Fruit fly (Drosophila melanogaster) Kc167 (cell line): ENCODE data around the gene CG9839.

Experiments
- Sin3A ChIP-seq: fragments of >200 bp; optimal IDR thresholded peaks from 2 replicates; lab custom pipeline; 2018; ENCODE audit warnings: missing external identifiers
- h ChIP-seq: fragments of >200 bp; optimal IDR thresholded peaks from 3 replicates; lab custom pipeline; 2018; ENCODE audit warnings: missing external identifiers
- psq ChIP-seq: fragments of >200 bp; optimal IDR thresholded peaks from 2 replicates; lab custom pipeline; 2017; ENCODE audit warnings: missing external identifiers
- ttk ChIP-seq: sonication (Bioruptor generic); optimal IDR thresholded peaks from 2 replicates; lab custom pipeline; 2017; ENCODE audit warnings: missing external identifiers

DNA sequence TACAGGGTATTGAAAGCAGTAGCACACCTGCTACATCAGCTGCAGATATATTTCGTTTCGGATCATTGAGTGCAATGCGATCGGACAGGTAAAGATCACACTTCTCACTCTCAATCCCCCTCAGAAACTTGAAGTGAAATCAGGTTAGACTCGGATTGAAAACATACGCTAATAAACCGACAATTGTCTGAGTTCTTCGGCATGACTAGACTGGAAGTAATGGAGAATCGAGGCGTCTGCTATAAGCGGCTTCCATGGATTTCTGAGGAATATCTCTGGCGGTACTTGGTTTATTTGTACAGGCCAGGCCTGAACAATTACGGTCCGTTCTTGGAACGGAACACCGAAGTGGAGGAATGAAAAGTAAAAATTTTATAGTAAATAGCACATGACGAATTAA is 35.4 kb upstream of the CG9839 start:
- TF ChIP-seq psq (lab: Kevin White, UChicago) = no peak
- TF ChIP-seq h (lab: Kevin White, UChicago) = no peak
- TF ChIP-seq ttk = no peak
- TF ChIP-seq Sin3A (lab: Kevin White, UChicago) = no peak
